Worm (Caenorhabditis elegans): ENCODE data around the gene damt-1.

DNA sequence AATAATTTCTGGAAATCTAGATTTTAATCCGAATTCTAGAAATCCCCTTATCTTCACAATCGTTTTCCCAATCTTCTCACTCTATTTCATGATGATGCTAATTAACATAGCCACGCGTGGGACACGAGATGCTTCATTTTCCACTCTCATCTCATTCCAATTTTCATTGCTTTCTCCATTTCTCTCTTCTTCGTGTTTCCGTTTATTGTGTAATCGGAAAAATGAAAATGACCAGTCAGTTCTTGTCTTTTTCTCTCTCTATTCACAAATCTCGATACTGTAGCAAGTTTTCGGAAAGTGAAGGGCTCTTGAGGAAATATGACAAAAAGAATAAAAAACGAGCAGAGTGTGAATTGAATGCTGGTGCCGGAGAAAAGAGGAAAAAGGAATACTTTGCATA, 15.5 kb upstream of the damt-1 start:
- no peak for TF ChIP-seq fkh-10 (GFP tag; optimal IDR thresholded peaks at IDR 0.05)
- TF ChIP-seq nhr-11 (tag; optimal IDR thresholded peaks at IDR 0.05) = no peak
- TF ChIP-seq ama-1 (optimal IDR thresholded peaks at IDR 0.05) = no peak
- no peak for TF ChIP-seq elt-2 (tag; optimal IDR thresholded peaks at IDR 0.05)
- TF ChIP-seq ceh-31 (tag; optimal IDR thresholded peaks at IDR 0.05) = no peak
- TF ChIP-seq lin-11 (tag; optimal IDR thresholded peaks at IDR 0.05) = no peak
- TF ChIP-seq K09A11.1 (tag; optimal IDR thresholded peaks at IDR 0.05; ENCODE audit: insufficient read depth) = no peak
- no peak for TF ChIP-seq tbx-2 (tag; optimal IDR thresholded peaks at IDR 0.05)
- no peak for TF ChIP-seq zip-5 (tag; optimal IDR thresholded peaks at IDR 0.05)
